Worm (Caenorhabditis elegans): ENCODE measurements around the gene srh-61.
A peak's percentile ranks its signal among the peaks of the same experiment; 100 is the strongest.

srh-61 gene

DNA sequence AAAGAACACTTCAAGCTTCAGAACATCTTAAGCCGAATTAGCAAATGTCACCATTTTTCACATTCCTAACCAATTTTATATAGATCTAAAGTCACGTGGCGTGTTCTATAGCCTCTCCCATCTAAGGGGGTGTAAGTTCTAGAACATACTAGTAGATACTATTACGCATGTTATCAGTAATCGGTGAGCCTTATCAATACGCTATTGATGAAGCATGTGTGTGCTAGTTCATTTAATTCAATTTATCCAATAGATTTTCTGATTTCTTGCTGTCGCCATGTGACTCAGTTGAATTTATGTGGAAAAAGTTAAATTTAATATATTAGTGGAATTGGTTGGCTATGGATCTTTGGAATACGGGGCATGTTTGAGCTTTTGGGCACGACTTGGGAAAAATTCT, 9.7 kb downstream of the srh-61 start:
- TF ChIP-seq sem-2 (GFP tag; optimal IDR thresholded peaks at IDR 0.05) (no peak), pha-4 (tag; optimal IDR thresholded peaks at IDR 0.05) (no peak), mab-5 (tag; optimal IDR thresholded peaks at IDR 0.05) (no peak), elt-3 (tag; optimal IDR thresholded peaks at IDR 0.05) (no peak), tbx-8 (GFP tag; optimal IDR thresholded peaks at IDR 0.05) (no peak), mls-2 (tag; optimal IDR thresholded peaks at IDR 0.05) (no peak), lin-32 (GFP tag; optimal IDR thresholded peaks at IDR 0.05) (no peak), ces-1 (GFP tag; optimal IDR thresholded peaks at IDR 0.05) (no peak), snpc-4 (tag; optimal IDR thresholded peaks at IDR 0.05) (no peak), hlh-1 (tag; optimal IDR thresholded peaks at IDR 0.05) (no peak), nhr-12 (tag; optimal IDR thresholded peaks at IDR 0.05) (no peak), lin-13 (tag; optimal IDR thresholded peaks at IDR 0.05) (no peak), lsy-2 (tag; optimal IDR thresholded peaks at IDR 0.05) (no peak), M03D4.4 (tag; optimal IDR thresholded peaks at IDR 0.05) (no peak), unc-62 (GFP tag; optimal IDR thresholded peaks at IDR 0.05) (no peak), nhr-2 (tag; optimal IDR thresholded peaks at IDR 0.05) (no peak), nhr-237 (tag; optimal IDR thresholded peaks at IDR 0.05) (no peak)

DNA sequence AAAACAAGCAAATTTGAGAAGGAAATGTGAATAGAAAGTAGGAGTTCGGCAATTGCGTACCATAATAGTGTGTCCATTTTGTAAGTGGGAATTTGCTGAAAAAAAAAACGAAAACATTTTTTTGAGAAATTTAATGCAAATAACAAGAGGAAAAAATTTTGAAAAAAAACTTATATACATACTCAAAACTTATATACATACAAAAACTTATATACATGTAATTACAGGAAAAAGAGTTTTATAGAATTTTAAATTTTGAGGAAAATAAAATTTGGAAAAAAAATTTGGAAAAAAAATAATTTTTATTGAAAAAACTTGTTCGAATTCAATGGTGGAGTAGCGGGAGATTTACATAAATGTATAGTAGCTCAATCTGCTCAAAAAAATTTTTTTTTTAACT, 13.4 kb downstream of the srh-61 start, which contains the start of gene ador-1:
Gene ador-1 (minus strand): TSS at position 101 of the 400 bp plus-strand sequence.
- no peak for TF ChIP-seq elt-3 (tag; optimal IDR thresholded peaks at IDR 0.05)
- no peak for TF ChIP-seq lsy-2 (tag; optimal IDR thresholded peaks at IDR 0.05)
- no peak for TF ChIP-seq nhr-2 (tag; optimal IDR thresholded peaks at IDR 0.05)
- no peak for TF ChIP-seq hlh-1 (tag; optimal IDR thresholded peaks at IDR 0.05)
- TF ChIP-seq ztf-11 (tag; optimal IDR thresholded peaks at IDR 0.05) = no peak
- TF ChIP-seq sptf-1 (tag; optimal IDR thresholded peaks at IDR 0.05) = no peak

ce11 chrII:12499969-12500368, 16.2 kb downstream of the srh-61 start:
- TF ChIP-seq snpc-4 (tag; optimal IDR thresholded peaks at IDR 0.05) (no peak), pha-4 (tag; optimal IDR thresholded peaks at IDR 0.05) (no peak), ces-1 (GFP tag; optimal IDR thresholded peaks at IDR 0.05) (peak; percentile 91)

DNA sequence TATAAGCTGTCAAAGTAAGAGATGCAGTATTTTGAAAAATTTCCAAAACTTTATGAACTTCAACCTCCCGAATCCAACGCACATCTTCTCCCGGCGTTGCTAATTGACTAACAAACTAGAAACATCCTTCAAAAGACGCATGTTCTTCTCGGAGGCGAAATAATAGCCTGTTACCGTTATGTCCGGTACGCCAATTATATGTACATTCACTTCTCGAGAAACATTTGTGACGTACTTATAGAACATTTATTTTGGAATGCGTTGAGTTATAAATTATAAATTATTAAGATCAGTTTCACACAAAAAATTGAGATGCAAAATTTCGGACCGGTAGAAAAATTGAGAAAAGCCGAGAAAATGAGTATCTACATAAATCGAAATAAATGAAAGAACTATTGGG, 19.2 kb downstream of the srh-61 start, which contains the start of gene T21B4.3:
Gene T21B4.3 (minus strand): TSS at position 101 of the 400 bp plus-strand sequence.
- TF ChIP-seq lsy-2 (tag; optimal IDR thresholded peaks at IDR 0.05) = no peak

DNA sequence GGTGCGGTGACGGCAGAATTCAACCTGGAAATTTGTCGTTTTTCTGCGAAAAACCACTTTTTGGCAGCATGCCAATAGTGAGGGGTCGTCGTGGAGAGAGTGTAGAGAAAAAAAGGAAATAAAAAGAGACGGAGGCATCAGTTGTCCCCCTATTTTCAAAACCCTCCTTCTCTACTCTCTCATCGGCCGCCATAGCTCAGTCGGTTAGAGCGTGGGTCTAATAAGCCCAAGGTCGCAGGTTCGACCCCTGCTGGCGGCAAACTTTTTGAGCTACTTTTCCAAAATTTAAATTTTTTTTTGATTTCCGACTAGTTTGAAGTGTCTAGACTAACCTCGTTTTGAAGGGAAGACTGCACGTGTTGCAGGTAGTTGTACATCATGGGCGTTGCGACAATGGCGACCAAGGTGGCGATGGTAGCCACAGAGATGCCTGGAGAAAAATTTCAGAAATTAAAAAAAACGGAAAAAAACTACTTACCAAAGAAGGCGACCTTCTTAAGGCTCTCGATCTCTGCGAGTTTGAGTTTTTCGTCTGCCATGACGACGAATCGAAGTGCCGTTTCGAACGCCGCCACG, 21.6 kb downstream of the srh-61 start, which contains the start of gene col-85:
Gene col-85 (minus strand): TSS at position 540 of the 576 bp plus-strand sequence.
- TF ChIP-seq cnd-1 (tag; optimal IDR thresholded peaks at IDR 0.05) (peak; percentile 89), ceh-43 (GFP tag; optimal IDR thresholded peaks at IDR 0.05) (peak; percentile 94), tbx-8 (GFP tag; optimal IDR thresholded peaks at IDR 0.05) (peak; percentile 91), zip-8 (tag; optimal IDR thresholded peaks at IDR 0.05) (no peak), mls-2 (tag; optimal IDR thresholded peaks at IDR 0.05) (peak; percentile 98), nhr-28 (tag; optimal IDR thresholded peaks at IDR 0.05) (peak; percentile 72), drap-1 (GFP tag; optimal IDR thresholded peaks at IDR 0.05) (peak; percentile 94), flh-1 (GFP tag; optimal IDR thresholded peaks at IDR 0.05) (peak; percentile 92), pha-4 (tag; optimal IDR thresholded peaks at IDR 0.05) (peak; percentile 18), unc-62 (GFP tag; optimal IDR thresholded peaks at IDR 0.05) (peak; percentile 23), M03D4.4 (tag; optimal IDR thresholded peaks at IDR 0.05) (peak; percentile 95), sem-2 (GFP tag; optimal IDR thresholded peaks at IDR 0.05) (peak; percentile 86), ceh-83 (GFP tag; optimal IDR thresholded peaks at IDR 0.05) (peak; percentile 96), nhr-237 (tag; optimal IDR thresholded peaks at IDR 0.05) (peak; percentile 45), ces-1 (GFP tag; optimal IDR thresholded peaks at IDR 0.05) (peak; percentile 47), elt-1 (tag; optimal IDR thresholded peaks at IDR 0.05; ENCODE audit: borderline replicate concordance, insufficient read depth) (peak; percentile 10), unc-120 (tag; optimal IDR thresholded peaks at IDR 0.05; ENCODE audit: poor library complexity, severe bottlenecking) (peak; percentile 94), sptf-1 (tag; optimal IDR thresholded peaks at IDR 0.05) (peak; percentile 97), nhr-2 (tag; optimal IDR thresholded peaks at IDR 0.05) (no peak), mab-5 (tag; optimal IDR thresholded peaks at IDR 0.05) (peak; percentile 49), nhr-12 (tag; optimal IDR thresholded peaks at IDR 0.05) (peak; percentile 38), blmp-1 (tag; optimal IDR thresholded peaks at IDR 0.05) (no peak), lin-13 (tag; optimal IDR thresholded peaks at IDR 0.05) (peak; percentile 15), snpc-4 (tag; optimal IDR thresholded peaks at IDR 0.05) (no peak), lsy-2 (tag; optimal IDR thresholded peaks at IDR 0.05) (peak; percentile 48), elt-3 (tag; optimal IDR thresholded peaks at IDR 0.05) (peak; percentile 4), lin-32 (GFP tag; optimal IDR thresholded peaks at IDR 0.05) (peak; percentile 91), ceh-39 (tag; optimal IDR thresholded peaks at IDR 0.05) (peak; percentile 1), bed-3 (GFP tag; optimal IDR thresholded peaks at IDR 0.05) (peak; percentile 94), ztf-11 (tag; optimal IDR thresholded peaks at IDR 0.05) (peak; percentile 40), nhr-76 (tag; optimal IDR thresholded peaks at IDR 0.05) (no peak), unc-39 (tag; optimal IDR thresholded peaks at IDR 0.05) (peak; percentile 50), ham-2 (GFP tag; optimal IDR thresholded peaks at IDR 0.05) (peak; percentile 94), hlh-1 (tag; optimal IDR thresholded peaks at IDR 0.05) (no peak), mep-1 (tag; optimal IDR thresholded peaks at IDR 0.05) (peak; percentile 58)

Data from whole organism, mixed stage, embryonic.